Worm (Caenorhabditis elegans): ENCODE measurements around the gene F32A11.1.

F32A11.1 gene

ce11 chrII:13188084-13188483 is 31.0 kb downstream of the F32A11.1 start:
- TF ChIP-seq nhr-12 (tag; optimal IDR thresholded peaks at IDR 0.05), result no peak
- TF ChIP-seq snpc-4 (tag; optimal IDR thresholded peaks at IDR 0.05), result no peak
- no peak for TF ChIP-seq sem-4 (tag; optimal IDR thresholded peaks at IDR 0.05)
- no peak for TF ChIP-seq unc-55 (GFP tag; optimal IDR thresholded peaks at IDR 0.05)
- no peak for TF ChIP-seq lin-13 (GFP tag; optimal IDR thresholded peaks at IDR 0.05)
- TF ChIP-seq ceh-82 (tag; optimal IDR thresholded peaks at IDR 0.05), result no peak

DNA sequence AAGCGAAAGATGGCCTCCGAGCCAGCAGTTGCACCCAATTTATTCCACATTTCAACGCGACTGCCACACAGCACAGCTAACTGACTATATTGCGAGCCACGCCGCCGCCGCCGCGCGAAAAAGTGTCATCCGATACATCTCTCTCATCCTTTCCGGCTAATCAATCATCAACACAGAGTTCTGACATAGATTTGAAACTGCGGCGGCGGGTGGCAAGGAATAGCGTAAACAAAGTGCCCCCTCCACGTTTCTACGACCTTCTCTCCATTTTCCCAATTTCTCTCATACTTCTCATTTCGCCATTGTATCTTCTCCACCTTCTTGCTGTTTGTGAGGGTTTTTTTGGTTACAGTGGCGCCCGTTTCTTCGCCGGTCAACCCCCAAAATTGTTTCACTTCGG is 32.2 kb downstream of the F32A11.1 start:
- TF ChIP-seq Y55F3AM.14 (GFP tag; optimal IDR thresholded peaks at IDR 0.05) (peak; percentile 4), aly-2 (tag; optimal IDR thresholded peaks at IDR 0.05) (no peak), fos-1 (tag; optimal IDR thresholded peaks at IDR 0.05) (peak; percentile 36), C34F6.9 (tag; optimal IDR thresholded peaks at IDR 0.05) (peak; percentile 16), unc-55 (GFP tag; optimal IDR thresholded peaks at IDR 0.05) (no peak), F13H6.1 (tag; optimal IDR thresholded peaks at IDR 0.05) (peak; percentile 62), sma-3 (GFP tag; optimal IDR thresholded peaks at IDR 0.05) (peak; percentile 30), nhr-25 (tag; optimal IDR thresholded peaks at IDR 0.05) (no peak), gmeb-1 (tag; optimal IDR thresholded peaks at IDR 0.05) (no peak), nhr-129 (tag; optimal IDR thresholded peaks at IDR 0.05) (peak; percentile 44), sma-9 (GFP tag; optimal IDR thresholded peaks at IDR 0.05) (peak; percentile 82), sma-9 (tag; optimal IDR thresholded peaks at IDR 0.05) (no peak), nhr-6 (tag; optimal IDR thresholded peaks at IDR 0.05) (no peak), elt-1 (tag; optimal IDR thresholded peaks at IDR 0.05) (no peak), nhr-11 (tag; optimal IDR thresholded peaks at IDR 0.05) (no peak), crh-2 (tag; optimal IDR thresholded peaks at IDR 0.05) (peak; percentile 50), ama-1 (optimal IDR thresholded peaks at IDR 0.05) (no peak), ZK546.5 (tag; optimal IDR thresholded peaks at IDR 0.05) (no peak), nhr-237 (tag; optimal IDR thresholded peaks at IDR 0.05) (no peak), lsy-2 (tag; optimal IDR thresholded peaks at IDR 0.05) (no peak), dmd-4 (tag; optimal IDR thresholded peaks at IDR 0.05) (no peak), mab-5 (tag; optimal IDR thresholded peaks at IDR 0.05) (no peak), unc-62 (GFP tag; optimal IDR thresholded peaks at IDR 0.05) (no peak), snpc-4 (tag; optimal IDR thresholded peaks at IDR 0.05) (peak; percentile 4), nhr-23 (tag; optimal IDR thresholded peaks at IDR 0.05) (no peak), blmp-1 (tag; optimal IDR thresholded peaks at IDR 0.05; ENCODE audit: insufficient read depth) (no peak), alr-1 (tag; optimal IDR thresholded peaks at IDR 0.05) (no peak), peb-1 (tag; optimal IDR thresholded peaks at IDR 0.05) (no peak), egl-27 (tag; optimal IDR thresholded peaks at IDR 0.05) (no peak), lin-39 (tag; optimal IDR thresholded peaks at IDR 0.05) (no peak), ztf-4 (tag; optimal IDR thresholded peaks at IDR 0.05) (no peak), ceh-16 (tag; optimal IDR thresholded peaks at IDR 0.05) (no peak), lin-11 (tag; optimal IDR thresholded peaks at IDR 0.05) (no peak), mdl-1 (tag; optimal IDR thresholded peaks at IDR 0.05) (peak in 1 of 2 experiments; percentile 6), skn-1 (tag; optimal IDR thresholded peaks at IDR 0.05) (no peak), ztf-11 (tag; optimal IDR thresholded peaks at IDR 0.05) (no peak), ztf-1 (GFP tag; conservative IDR thresholded peaks at IDR 0.05) (no peak), nhr-21 (tag; optimal IDR thresholded peaks at IDR 0.05) (peak; percentile 36), sem-4 (tag; optimal IDR thresholded peaks at IDR 0.05) (no peak), zag-1 (tag; optimal IDR thresholded peaks at IDR 0.05) (no peak), lin-13 (GFP tag; optimal IDR thresholded peaks at IDR 0.05) (no peak), nhr-10 (tag; optimal IDR thresholded peaks at IDR 0.05) (no peak), R02D3.7 (tag; optimal IDR thresholded peaks at IDR 0.05) (no peak)

- TF ChIP-seq sma-9 (GFP tag; optimal IDR thresholded peaks at IDR 0.05) (peak; percentile 11), sma-9 (tag; optimal IDR thresholded peaks at IDR 0.05) (no peak), ztf-4 (tag; optimal IDR thresholded peaks at IDR 0.05) (no peak), fos-1 (tag; optimal IDR thresholded peaks at IDR 0.05) (peak; percentile 72), gmeb-1 (tag; optimal IDR thresholded peaks at IDR 0.05) (peak; percentile 5), nhr-23 (tag; optimal IDR thresholded peaks at IDR 0.05) (no peak), crh-2 (tag; optimal IDR thresholded peaks at IDR 0.05) (peak; percentile 77)
Observed at ce11 chrII:13190412-13190811, 33.3 kb downstream of the F32A11.1 start.
